Worm (Caenorhabditis elegans) whole organism, L4 larva: ENCODE data around the gene set-8.
A peak's percentile ranks its signal among the peaks of the same experiment; 100 is the strongest.
"Not testable (repeated sequence)": the region's sequence is repeated elsewhere in the genome, so short reads cannot be mapped to it uniquely, and the experiment has no call there.

Source experiments
- F37D6.2 ChIP-seq: sonication (generic microtip); optimal IDR thresholded peaks from 2 replicates; lab custom pipeline; 2016; ENCODE audit warnings: mild to moderate bottlenecking, missing genetic modification characterization, missing compliant biosample characterization
- F49E8.2 ChIP-seq: sonication (generic microtip); optimal IDR thresholded peaks from 2 replicates; lab custom pipeline; 2016; ENCODE audit warnings: missing compliant biosample characterization, mild to moderate bottlenecking, missing genetic modification characterization, borderline replicate concordance
- T20F7.1 ChIP-seq: fragments of 200-800 bp; sonication (Bioruptor generic); optimal IDR thresholded peaks from 2 replicates; lab custom pipeline; 2018; ENCODE audit warnings: mild to moderate bottlenecking, missing genetic modification characterization, missing compliant biosample characterization
- Y105C5A.15 ChIP-seq: fragments of 200-800 bp; sonication (Bioruptor generic); IDR thresholded peaks from 2 replicates; pipeline ENCODE4 v1.3.6; 2022; ENCODE audit warnings: missing genetic modification characterization, missing compliant biosample characterization
- Y48G9A.11 ChIP-seq: fragments of 200-800 bp; sonication (Bioruptor generic); IDR thresholded peaks from 2 replicates; pipeline ENCODE4 v1.3.6; 2022; ENCODE audit warnings: missing genetic modification reagents, missing genetic modification characterization, missing compliant biosample characterization
- aha-1 ChIP-seq: fragments of 150-350 bp; peaks from one replicate; lab custom pipeline; 2014; ENCODE audit warnings: missing biosample characterization, missing genetic modification characterization
- ama-1 ChIP-seq: fragments of 150-350 bp; optimal IDR thresholded peaks from 2 replicates; lab custom pipeline; 2014; ENCODE audit warnings: inconsistent platforms, mixed read lengths
- ceh-20 ChIP-seq: fragments of 200-800 bp; sonication (Bioruptor generic); IDR thresholded peaks from 2 replicates; pipeline ENCODE4 v1.3.6; 2022; ENCODE audit warnings: missing genetic modification reagents, missing genetic modification characterization, missing compliant biosample characterization
- ceh-32 ChIP-seq: sonication (generic microtip); optimal IDR thresholded peaks from 2 replicates; lab custom pipeline; 2016; ENCODE audit warnings: mild to moderate bottlenecking, missing genetic modification characterization, missing compliant biosample characterization; ENCODE audit not compliant: poor library complexity
- ceh-82 ChIP-seq: sonication (generic microtip); optimal IDR thresholded peaks from 2 replicates; lab custom pipeline; 2017; ENCODE audit warnings: missing biosample characterization, missing genetic modification characterization
- daf-12 ChIP-seq: fragments of 150-350 bp; optimal IDR thresholded peaks from 2 replicates; lab custom pipeline; 2014; ENCODE audit warnings: missing biosample characterization, missing genetic modification reagents, missing genetic modification characterization
- daf-16 ChIP-seq, 3 experiments: sonication (generic microtip); optimal IDR thresholded peaks; 2 replicates each; lab custom pipeline; 2016 to 2017; ENCODE audit warnings: missing genetic modification characterization in 3 of 3, missing genetic modification reagents in 3 of 3, mild to moderate bottlenecking in 2 of 3, missing compliant biosample characterization in 2 of 3, missing biosample characterization in 1 of 3, moderate library complexity in 1 of 3
- daf-19 ChIP-seq: fragments of 200-800 bp; sonication (Bioruptor generic); conservative IDR thresholded peaks from 2 replicates; pipeline ENCODE4 v1.3.6; 2022; ENCODE audit warnings: missing genetic modification characterization, missing compliant biosample characterization
- duxl-1 ChIP-seq: sonication (generic microtip); optimal IDR thresholded peaks from 2 replicates; lab custom pipeline; 2016; ENCODE audit warnings: mild to moderate bottlenecking, missing genetic modification characterization, moderate library complexity, missing compliant biosample characterization; ENCODE audit not compliant: poor library complexity
- dve-1 ChIP-seq: sonication (generic microtip); optimal IDR thresholded peaks from 2 replicates; lab custom pipeline; 2017; ENCODE audit warnings: antibody characterized with exemption, mild to moderate bottlenecking, missing genetic modification characterization, missing compliant biosample characterization; ENCODE audit not compliant: insufficient read depth
- egl-27 ChIP-seq: sonication (generic microtip); optimal IDR thresholded peaks from 3 replicates; lab custom pipeline; 2017; ENCODE audit warnings: missing biosample characterization, missing genetic modification reagents, missing genetic modification characterization
- egl-43 ChIP-seq: fragments of 200-800 bp; sonication (Bioruptor generic); IDR thresholded peaks from 2 replicates; pipeline ENCODE4 v1.3.6; 2022; ENCODE audit warnings: missing genetic modification reagents, missing genetic modification characterization, missing compliant biosample characterization
- fos-1 ChIP-seq: fragments of 150-350 bp; optimal IDR thresholded peaks from 2 replicates; lab custom pipeline; 2014; ENCODE audit warnings: missing biosample characterization, missing genetic modification characterization
- hlh-11 ChIP-seq: fragments of 200-800 bp; sonication (Bioruptor generic); optimal IDR thresholded peaks from 2 replicates; lab custom pipeline; 2018; ENCODE audit warnings: mild to moderate bottlenecking, missing genetic modification characterization, missing compliant biosample characterization
- jun-1 ChIP-seq: fragments of 150-350 bp; optimal IDR thresholded peaks from 2 replicates; lab custom pipeline; 2014; ENCODE audit warnings: missing biosample characterization, missing genetic modification reagents, missing genetic modification characterization
- lim-7 ChIP-seq: fragments of 200-800 bp; sonication (Bioruptor generic); IDR thresholded peaks from 2 replicates; pipeline ENCODE4 v1.3.6; 2022; ENCODE audit warnings: missing genetic modification characterization, missing compliant biosample characterization
- lin-1 ChIP-seq: fragments of 200-800 bp; sonication (Bioruptor generic); IDR thresholded peaks from 2 replicates; pipeline ENCODE4 v1.3.6; 2022; ENCODE audit warnings: missing genetic modification reagents, missing genetic modification characterization, missing compliant biosample characterization
- lin-13 ChIP-seq: fragments of 150-350 bp; optimal IDR thresholded peaks from 2 replicates; lab custom pipeline; 2014; ENCODE audit warnings: missing biosample characterization, missing genetic modification reagents, missing genetic modification characterization
- lin-38 ChIP-seq: fragments of 200-800 bp; sonication (Bioruptor generic); IDR thresholded peaks from 2 replicates; pipeline ENCODE4 v1.3.6; 2022; ENCODE audit warnings: missing genetic modification reagents, missing genetic modification characterization, missing compliant biosample characterization
- madf-5 ChIP-seq, 2 experiments: fragments of 200-800 bp; sonication (Bioruptor generic); IDR thresholded peaks; 2 replicates each; pipeline ENCODE4 v1.3.6; 2022; ENCODE audit warnings: missing compliant biosample characterization in 2 of 2, missing genetic modification characterization in 2 of 2
- madf-9 ChIP-seq: fragments of 200-800 bp; sonication (Bioruptor generic); conservative IDR thresholded peaks from 2 replicates; pipeline ENCODE4 v1.3.6; 2022; ENCODE audit warnings: missing genetic modification reagents, missing genetic modification characterization, missing compliant biosample characterization
- mep-1 ChIP-seq: fragments of 150-350 bp; sonication (generic microtip); optimal IDR thresholded peaks from 3 replicates; lab custom pipeline; 2014; ENCODE audit warnings: missing biosample characterization, missing genetic modification characterization
- mxl-2 ChIP-seq: fragments of 200-800 bp; sonication (Bioruptor generic); conservative IDR thresholded peaks from 2 replicates; pipeline ENCODE4 v1.3.6; 2022; ENCODE audit warnings: missing genetic modification reagents, missing genetic modification characterization, missing compliant biosample characterization
- mxl-3 ChIP-seq: fragments of 200-800 bp; sonication (Bioruptor generic); optimal IDR thresholded peaks from 2 replicates; lab custom pipeline; 2018; ENCODE audit warnings: mild to moderate bottlenecking, missing genetic modification characterization, missing compliant biosample characterization
- nhr-10 ChIP-seq: fragments of 150-350 bp; optimal IDR thresholded peaks from 2 replicates; lab custom pipeline; 2014; ENCODE audit warnings: missing biosample characterization, missing genetic modification characterization
- nhr-6 ChIP-seq: fragments of 150-350 bp; optimal IDR thresholded peaks from 2 replicates; lab custom pipeline; 2014; ENCODE audit warnings: missing biosample characterization, missing genetic modification characterization
- nhr-77 ChIP-seq: fragments of 150-350 bp; optimal IDR thresholded peaks from 2 replicates; lab custom pipeline; 2014; ENCODE audit warnings: missing biosample characterization, missing genetic modification characterization
- pha-4 ChIP-seq, 2 experiments: fragments of 150-350 bp in 1 of 2; fragments of 200-800 bp in 1 of 2; sonication (Bioruptor generic) in 1 of 2; IDR thresholded peaks in 1 of 2; optimal IDR thresholded peaks in 1 of 2; 2 replicates each; pipeline versions ENCODE4 v1.3.6 to Lab custom; 2014 to 2022; ENCODE audit warnings: missing genetic modification characterization in 2 of 2, missing genetic modification reagents in 2 of 2, missing biosample characterization in 1 of 2, missing compliant biosample characterization in 1 of 2
- php-3 ChIP-seq: fragments of 200-800 bp; sonication (Bioruptor generic); IDR thresholded peaks from 2 replicates; pipeline ENCODE4 v1.3.6; 2022; ENCODE audit warnings: missing genetic modification reagents, missing genetic modification characterization, missing compliant biosample characterization
- rbr-2 ChIP-seq: sonication (generic microtip); optimal IDR thresholded peaks from 2 replicates; lab custom pipeline; 2016; ENCODE audit warnings: missing genotype, missing genetic modification characterization, missing compliant biosample characterization
- set-16 ChIP-seq: fragments of 200-800 bp; sonication (Bioruptor generic); IDR thresholded peaks from 2 replicates; pipeline ENCODE4 v1.3.6; 2022; ENCODE audit warnings: missing genetic modification reagents, missing genetic modification characterization, missing compliant biosample characterization
- snpc-1.2 ChIP-seq: fragments of 200-800 bp; sonication (Bioruptor generic); IDR thresholded peaks from 2 replicates; pipeline ENCODE4 v1.3.6; 2022; ENCODE audit warnings: missing genetic modification reagents, missing genetic modification characterization, missing compliant biosample characterization
- spr-1 ChIP-seq: sonication (generic microtip); optimal IDR thresholded peaks from 2 replicates; lab custom pipeline; 2016; ENCODE audit warnings: mild to moderate bottlenecking, missing genetic modification characterization, missing compliant biosample characterization
- spr-3 ChIP-seq: fragments of 200-800 bp; sonication (Bioruptor generic); optimal IDR thresholded peaks from 2 replicates; lab custom pipeline; 2018; ENCODE audit warnings: mild to moderate bottlenecking, missing genetic modification characterization, missing compliant biosample characterization
- unc-130 ChIP-seq: sonication (generic microtip); optimal IDR thresholded peaks from 2 replicates; lab custom pipeline; 2016; ENCODE audit warnings: missing genetic modification reagents, missing genetic modification characterization, missing compliant biosample characterization
- unc-62 ChIP-seq, 3 experiments: fragments of 150-350 bp in 1 of 3; sonication (generic microtip); optimal IDR thresholded peaks in 2 of 3; peaks in 1 of 3; 1 replicate in 1 of 3; 2 replicates in 2 of 3; lab custom pipeline; 2014 to 2017; ENCODE audit warnings: missing biosample characterization in 3 of 3, missing genetic modification characterization in 3 of 3, missing genetic modification reagents in 3 of 3, missing genotype in 1 of 3
- vab-7 ChIP-seq: fragments of 200-800 bp; sonication (Bioruptor generic); IDR thresholded peaks from 2 replicates; pipeline ENCODE4 v1.3.6; 2022; ENCODE audit warnings: missing genetic modification reagents, missing genetic modification characterization, missing compliant biosample characterization
- zag-1 ChIP-seq: fragments of 150-350 bp; optimal IDR thresholded peaks from 2 replicates; lab custom pipeline; 2014; ENCODE audit warnings: missing biosample characterization, missing genetic modification characterization
- zfp-2 ChIP-seq: sonication (generic microtip); optimal IDR thresholded peaks from 2 replicates; lab custom pipeline; 2016; ENCODE audit warnings: mild to moderate bottlenecking, missing genetic modification characterization, missing compliant biosample characterization
- zip-2 ChIP-seq: fragments of 150-350 bp; optimal IDR thresholded peaks from 2 replicates; lab custom pipeline; 2014; ENCODE audit warnings: missing biosample characterization, missing genetic modification characterization
- ztf-11 ChIP-seq: fragments of 150-350 bp; optimal IDR thresholded peaks from 2 replicates; lab custom pipeline; 2014; ENCODE audit warnings: missing biosample characterization, missing genetic modification characterization

Gene set-8

DNA sequence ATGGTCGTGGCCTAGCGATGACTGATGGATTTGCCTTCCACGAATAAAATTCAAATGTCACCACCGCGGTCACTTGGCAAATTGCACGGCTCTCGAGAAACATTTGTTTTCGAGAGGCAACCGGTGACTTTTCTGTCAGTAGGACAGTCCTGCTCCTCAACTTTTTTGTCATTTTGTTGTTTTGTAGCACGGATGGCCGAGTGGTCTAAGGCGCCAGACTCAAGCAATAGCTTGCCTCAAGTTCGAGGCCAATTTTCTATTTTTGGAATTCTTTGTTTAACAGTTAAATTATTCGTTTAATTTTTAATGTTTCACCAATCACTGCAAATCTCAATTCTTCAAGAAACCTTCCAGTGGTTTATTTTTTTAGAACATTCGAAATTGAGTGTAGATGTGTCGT lies 2.3 kb upstream of the set-8 start:
- TF ChIP-seq ama-1 (lab: Kevin White, UChicago) (no peak), hlh-11 (tag; lab: Kevin White, UChicago) (no peak), ceh-32 (tag; lab: Kevin White, UChicago) (no peak), dve-1 (tag; lab: Kevin White, UChicago) (no peak), zag-1 (no peak), lim-7 (GFP tag; lab: Robert Waterston, UW) (peak; percentile 65), nhr-6 (tag; lab: Kevin White, UChicago) (no peak), unc-62 (GFP tag; optimal IDR thresholded peaks at IDR 0.05 in 1 of 2; lab: Kevin White, UChicago) (no peak), unc-62 (tag; optimal IDR thresholded peaks at IDR 0.05; lab: Kevin White, UChicago) (no peak), spr-1 (tag; lab: Kevin White, UChicago) (no peak), F37D6.2 (no peak), fos-1 (tag; lab: Kevin White, UChicago) (no peak), daf-19 (GFP tag; lab: Robert Waterston, UW) (no peak), lin-38 (GFP tag; lab: Robert Waterston, UW) (peak; percentile 41; the same call in 1 of the 2 replicates), Y48G9A.11 (GFP tag; lab: Robert Waterston, UW) (no peak), set-16 (GFP tag; lab: Robert Waterston, UW) (no peak), egl-27 (tag; lab: Kevin White, UChicago) (no peak), zfp-2 (tag; lab: Kevin White, UChicago) (no peak), mxl-3 (GFP tag; lab: Kevin White, UChicago) (no peak), nhr-77 (tag; lab: Kevin White, UChicago) (no peak), vab-7 (GFP tag; lab: Robert Waterston, UW) (no peak), aha-1 (tag; lab: Kevin White, UChicago) (peak; percentile 94), egl-43 (GFP tag; lab: Robert Waterston, UW) (0 out of 2 replicates have a peak, but pooled peaks have one; percentile 37), ceh-82 (tag; lab: Kevin White, UChicago) (no peak), rbr-2 (tag; lab: Kevin White, UChicago) (no peak), daf-12 (tag; lab: Kevin White, UChicago) (no peak), nhr-10 (tag; lab: Kevin White, UChicago) (no peak), T20F7.1 (no peak), spr-3 (no peak), madf-5 (GFP tag; IDR thresholded peaks at IDR 0.05; lab: Robert Waterston, UW) (0 out of 4 replicates have a peak, but pooled peaks of 1 of the 2 experiments have one; percentile 28), unc-130 (GFP tag; lab: Kevin White, UChicago) (no peak), mep-1 (tag; lab: Kevin White, UChicago) (no peak), ztf-11 (no peak), daf-16 (GFP tag; optimal IDR thresholded peaks at IDR 0.05; lab: Kevin White, UChicago) (no peak), daf-16 (tag; optimal IDR thresholded peaks at IDR 0.05; lab: Kevin White, UChicago) (peak; percentile 35)
- TF ChIP-seq, all 104 proteins: peak for 6

DNA sequence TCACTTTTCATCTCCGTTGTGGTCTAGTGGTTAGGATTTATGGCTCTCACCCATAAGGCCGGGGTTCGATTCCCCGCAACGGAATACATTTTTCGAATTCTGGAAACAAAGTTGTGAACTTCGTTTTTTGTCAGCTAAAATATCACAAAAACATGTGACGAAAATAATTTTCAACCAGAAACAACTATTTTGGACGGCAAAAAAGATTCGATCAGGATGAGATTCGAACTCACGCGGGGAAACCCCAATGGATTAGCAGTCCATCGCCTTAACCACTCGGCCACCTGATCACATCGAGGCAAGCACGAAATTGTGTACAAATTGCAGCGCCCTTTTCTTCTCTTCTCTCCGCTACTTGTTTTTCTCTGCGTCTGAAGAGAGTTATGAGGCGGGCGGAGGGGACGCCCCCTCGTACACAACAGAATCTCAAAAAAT lies 2.2 kb downstream of the set-8 start:
- peak; percentile 78 for TF ChIP-seq duxl-1
- TF ChIP-seq madf-9 (GFP tag; lab: Robert Waterston, UW), result peak; percentile 61
- TF ChIP-seq daf-19 (GFP tag; lab: Robert Waterston, UW), result peak; percentile 93
- peak; percentile 83; the same call in 1 of the 2 replicates for TF ChIP-seq pha-4 (GFP tag; IDR thresholded peaks at IDR 0.05; lab: Robert Waterston, UW)
- TF ChIP-seq pha-4 (tag; optimal IDR thresholded peaks at IDR 0.05; lab: Kevin White, UChicago), result not testable (repeated sequence)
- TF ChIP-seq Y48G9A.11 (GFP tag; lab: Robert Waterston, UW), result peak; percentile 82; the same call in 1 of the 2 replicates
- peak; percentile 48; the same call in 1 of the 2 replicates for TF ChIP-seq lin-1 (GFP tag; lab: Robert Waterston, UW)
- TF ChIP-seq Y105C5A.15 (GFP tag; lab: Robert Waterston, UW), result 0 out of 2 replicates have a peak, but pooled peaks have one; percentile 71
- peak; percentile 54 for TF ChIP-seq unc-130 (GFP tag; lab: Kevin White, UChicago)
- peak; percentile 75 for TF ChIP-seq aha-1 (tag; lab: Kevin White, UChicago)
- TF ChIP-seq F49E8.2, result peak; percentile 45
- TF ChIP-seq zfp-2 (tag; lab: Kevin White, UChicago), result peak; percentile 51
- peak; percentile 29 for TF ChIP-seq ceh-32 (tag; lab: Kevin White, UChicago)
- TF ChIP-seq snpc-1.2 (GFP tag; lab: Robert Waterston, UW), result peak; percentile 82
- peak; percentile 14 for TF ChIP-seq jun-1
- TF ChIP-seq zip-2 (tag; lab: Kevin White, UChicago), result peak; percentile 69
- peak; percentile 77; the same call in 1 of the 2 replicates for TF ChIP-seq vab-7 (GFP tag; lab: Robert Waterston, UW)
- peak; percentile 62 for TF ChIP-seq T20F7.1
- TF ChIP-seq ceh-20 (GFP tag; lab: Robert Waterston, UW), result peak; percentile 83; the same call in 1 of the 2 replicates
- peak; percentile 43; the same call in 1 of the 2 replicates for TF ChIP-seq mxl-2 (GFP tag; lab: Robert Waterston, UW)
- TF ChIP-seq rbr-2 (tag; lab: Kevin White, UChicago), result peak; percentile 79
- peak; percentile 78 for TF ChIP-seq lin-13 (GFP tag; lab: Kevin White, UChicago)
- TF ChIP-seq lin-38 (GFP tag; lab: Robert Waterston, UW), result peak; percentile 76
- TF ChIP-seq php-3 (GFP tag; lab: Robert Waterston, UW), result peak; percentile 71
